Fruit fly (Drosophila melanogaster) whole organism, embryonic: ENCODE results near the gene CG34462.

ENCODE experiments used
- Adf1 ChIP-seq: fragments of 200-800 bp; sonication (Bioruptor generic); IDR thresholded peaks from 2 replicates; pipeline ENCODE4 v1.3.6; 2022; ENCODE audit warnings: missing biosample characterization, missing genetic modification characterization
- CG10462 ChIP-seq: fragments of 200-800 bp; sonication (Bioruptor generic); optimal IDR thresholded peaks from 2 replicates; lab custom pipeline; 2016; ENCODE audit warnings: missing biosample characterization, missing genetic modification characterization
- CG11247 ChIP-seq: fragments of 200-800 bp; sonication (Bioruptor generic); IDR thresholded peaks from 2 replicates; pipeline ENCODE4 v1.3.6; 2022; ENCODE audit warnings: missing biosample characterization, missing genetic modification characterization
- CG12104 ChIP-seq: fragments of 200-800 bp; sonication (Bioruptor generic); optimal IDR thresholded peaks from 3 replicates; lab custom pipeline; 2016; ENCODE audit warnings: missing biosample characterization, missing genetic modification characterization
- CG1647 ChIP-seq: fragments of 200-800 bp; sonication (Bioruptor generic); optimal IDR thresholded peaks from 3 replicates; lab custom pipeline; 2016; ENCODE audit warnings: missing biosample characterization, missing genetic modification characterization
- CG16779 ChIP-seq: fragments of 200-800 bp; sonication (Bioruptor generic); IDR thresholded peaks from 2 replicates; pipeline ENCODE4 v1.3.6; 2022; ENCODE audit warnings: missing biosample characterization, missing genetic modification characterization
- CG16863 ChIP-seq: fragments of 200-800 bp; sonication (Bioruptor generic); optimal IDR thresholded peaks from 3 replicates; lab custom pipeline; 2016; ENCODE audit warnings: missing biosample characterization, missing genetic modification characterization
- CG17328 ChIP-seq: fragments of 200-800 bp; sonication (Bioruptor generic); IDR thresholded peaks from 2 replicates; pipeline ENCODE4 v1.3.6; 2022; ENCODE audit warnings: missing biosample characterization, missing genetic modification characterization
- CG1792 ChIP-seq: fragments of 200-800 bp; sonication (Bioruptor generic); optimal IDR thresholded peaks from 2 replicates; lab custom pipeline; 2016; ENCODE audit warnings: missing biosample characterization, missing genetic modification characterization
- CG18262 ChIP-seq: fragments of 200-800 bp; optimal IDR thresholded peaks from 3 replicates; lab custom pipeline; 2019; ENCODE audit warnings: missing biosample characterization, mild to moderate bottlenecking, missing genetic modification characterization, moderate library complexity
- CG2202 ChIP-seq: fragments of 200-800 bp; sonication (Bioruptor generic); optimal IDR thresholded peaks from 2 replicates; lab custom pipeline; 2018; ENCODE audit warnings: missing biosample characterization, mild to moderate bottlenecking, missing genetic modification characterization
- CG30431 ChIP-seq: fragments of 200-800 bp; sonication (Bioruptor generic); optimal IDR thresholded peaks from 2 replicates; lab custom pipeline; 2017; ENCODE audit warnings: missing biosample characterization, missing genetic modification characterization
- CG34376 ChIP-seq: fragments of 200-800 bp; sonication (Bioruptor generic); optimal IDR thresholded peaks from 2 replicates; lab custom pipeline; 2018; ENCODE audit warnings: missing biosample characterization, mild to moderate bottlenecking, missing genetic modification characterization
- CG6254 ChIP-seq: fragments of 200-800 bp; sonication (Bioruptor generic); optimal IDR thresholded peaks from 3 replicates; lab custom pipeline; 2017; ENCODE audit warnings: mild to moderate bottlenecking, missing biosample characterization, missing genetic modification reagents, missing genetic modification characterization
- CG6791 ChIP-seq: fragments of 200-800 bp; sonication (Bioruptor generic); IDR thresholded peaks from 3 replicates; pipeline ENCODE4 v1.3.6; 2022; ENCODE audit warnings: missing biosample characterization, missing genetic modification characterization; ENCODE audit not compliant: partially characterized antibody
- CG6813 ChIP-seq: fragments of 200-800 bp; sonication (Bioruptor generic); optimal IDR thresholded peaks from 2 replicates; lab custom pipeline; 2017; ENCODE audit warnings: missing biosample characterization, missing genetic modification characterization, mild to moderate bottlenecking, moderate library complexity, missing genetic modification reagents
- CG7271 ChIP-seq: fragments of 200-800 bp; sonication (Bioruptor generic); optimal IDR thresholded peaks from 2 replicates; lab custom pipeline; 2018; ENCODE audit warnings: missing biosample characterization, mild to moderate bottlenecking, missing genetic modification characterization, moderate library complexity
- Doc2 ChIP-seq: fragments of 200-800 bp; sonication (Bioruptor generic); IDR thresholded peaks from 2 replicates; pipeline ENCODE4 v1.3.6; 2022; ENCODE audit warnings: missing biosample characterization, missing genetic modification characterization
- Fer1 ChIP-seq: fragments of 200-800 bp; sonication (Bioruptor generic); optimal IDR thresholded peaks from 2 replicates; lab custom pipeline; 2017; ENCODE audit warnings: missing biosample characterization, mild to moderate bottlenecking, missing genetic modification characterization
- Gug ChIP-seq: fragments of 200-800 bp; sonication (Bioruptor generic); IDR thresholded peaks from 4 replicates; pipeline ENCODE4 v1.3.6; 2022; ENCODE audit warnings: missing biosample characterization, missing genetic modification characterization
- H2.0 ChIP-seq: fragments of 200-800 bp; sonication (Bioruptor generic); IDR thresholded peaks from 2 replicates; pipeline ENCODE4 v1.3.6; 2022; ENCODE audit warnings: missing biosample characterization, missing genetic modification characterization
- Hand ChIP-seq: fragments of 200-800 bp; sonication (Bioruptor generic); optimal IDR thresholded peaks from 2 replicates; lab custom pipeline; 2017; ENCODE audit warnings: mild to moderate bottlenecking, missing biosample characterization, missing genetic modification reagents, missing genetic modification characterization
- Hr51 ChIP-seq, 2 experiments: fragments of 200-800 bp; sonication (Bioruptor generic); optimal IDR thresholded peaks; 2 replicates in 1 of 2; 3 replicates in 1 of 2; lab custom pipeline; 2016 to 2018; ENCODE audit warnings: missing biosample characterization in 2 of 2, missing genetic modification characterization in 2 of 2, mild to moderate bottlenecking in 1 of 2, moderate library complexity in 1 of 2
- Kr ChIP-seq: fragments of 200-800 bp; sonication (Bioruptor generic); optimal IDR thresholded peaks from 2 replicates; lab custom pipeline; 2017; ENCODE audit warnings: missing biosample characterization, mild to moderate bottlenecking, missing genetic modification characterization
- Nf-YB ChIP-seq: fragments of 200-800 bp; sonication (Bioruptor generic); optimal IDR thresholded peaks from 3 replicates; lab custom pipeline; 2019; ENCODE audit warnings: missing biosample characterization, mild to moderate bottlenecking, missing genetic modification characterization, moderate library complexity
- Nf-YC ChIP-seq: fragments of 200-800 bp; optimal IDR thresholded peaks from 3 replicates; lab custom pipeline; 2019; ENCODE audit warnings: missing biosample characterization, mild to moderate bottlenecking, missing genetic modification characterization, moderate library complexity
- Ssrp ChIP-seq: fragments of 200-800 bp; sonication (Bioruptor generic); optimal IDR thresholded peaks from 2 replicates; lab custom pipeline; 2018; ENCODE audit warnings: missing biosample characterization, mild to moderate bottlenecking, missing genetic modification characterization, moderate library complexity
- Stat92E ChIP-seq, 3 experiments: fragments of >200 bp in 2 of 3; fragments of 200-800 bp in 1 of 3; sonication (Bioruptor generic) in 1 of 3; optimal IDR thresholded peaks; 2 replicates each; lab custom pipeline; 2017 to 2019; ENCODE audit warnings: missing biosample characterization in 3 of 3, missing genetic modification characterization in 3 of 3, mild to moderate bottlenecking in 1 of 3, moderate library complexity in 1 of 3
- abd-A ChIP-seq: fragments of 200-800 bp; sonication (Bioruptor generic); optimal IDR thresholded peaks from 3 replicates; lab custom pipeline; 2019; ENCODE audit warnings: missing biosample characterization, mild to moderate bottlenecking, missing genetic modification characterization, moderate library complexity
- bigmax ChIP-seq: fragments of 200-800 bp; sonication (Bioruptor generic); optimal IDR thresholded peaks from 2 replicates; lab custom pipeline; 2018; ENCODE audit warnings: missing biosample characterization, mild to moderate bottlenecking, missing genetic modification characterization
- cato ChIP-seq: fragments of 200-800 bp; sonication (Bioruptor generic); optimal IDR thresholded peaks from 2 replicates; lab custom pipeline; 2016; ENCODE audit warnings: missing biosample characterization, missing genetic modification characterization, borderline replicate concordance
- chif ChIP-seq, 2 experiments: fragments of 200-800 bp; sonication (Bioruptor generic); optimal IDR thresholded peaks; 3 replicates each; lab custom pipeline; 2016; ENCODE audit warnings: missing biosample characterization in 2 of 2, missing genetic modification characterization in 2 of 2
- dm ChIP-seq: fragments of 200-800 bp; sonication (Bioruptor generic); optimal IDR thresholded peaks from 3 replicates; lab custom pipeline; 2016; ENCODE audit warnings: missing biosample characterization, missing genetic modification characterization
- dmrt99B ChIP-seq: fragments of 200-800 bp; sonication (Bioruptor generic); optimal IDR thresholded peaks from 2 replicates; lab custom pipeline; 2018; ENCODE audit warnings: missing biosample characterization, mild to moderate bottlenecking, missing genetic modification characterization, moderate library complexity
- ewg ChIP-seq: fragments of 200-800 bp; sonication (Bioruptor generic); optimal IDR thresholded peaks from 3 replicates; lab custom pipeline; 2017; ENCODE audit warnings: mild to moderate bottlenecking, missing biosample characterization, missing genetic modification reagents, missing genetic modification characterization
- gcm2 ChIP-seq: fragments of 200-800 bp; sonication (Bioruptor generic); optimal IDR thresholded peaks from 2 replicates; lab custom pipeline; 2016; ENCODE audit warnings: missing biosample characterization, missing genetic modification characterization
- grau ChIP-seq: fragments of 200-800 bp; optimal IDR thresholded peaks from 3 replicates; lab custom pipeline; 2019; ENCODE audit warnings: missing biosample characterization, mild to moderate bottlenecking, missing genetic modification characterization, moderate library complexity
- org-1 ChIP-seq: fragments of 200-800 bp; sonication (Bioruptor generic); optimal IDR thresholded peaks from 2 replicates; lab custom pipeline; 2017; ENCODE audit warnings: missing biosample characterization, missing genetic modification characterization
- pfk ChIP-seq: fragments of 200-800 bp; sonication (Bioruptor generic); optimal IDR thresholded peaks from 2 replicates; lab custom pipeline; 2018; ENCODE audit warnings: missing biosample characterization, mild to moderate bottlenecking, missing genetic modification characterization, moderate library complexity
- phol ChIP-seq: fragments of 200-800 bp; sonication (Bioruptor generic); optimal IDR thresholded peaks from 3 replicates; lab custom pipeline; 2018; ENCODE audit warnings: missing biosample characterization, mild to moderate bottlenecking, missing genetic modification characterization, moderate library complexity
- pita ChIP-seq: fragments of 200-800 bp; sonication (Bioruptor generic); optimal IDR thresholded peaks from 2 replicates; lab custom pipeline; 2017; ENCODE audit warnings: missing biosample characterization, mild to moderate bottlenecking, missing genetic modification characterization
- repo ChIP-seq: fragments of 200-800 bp; sonication (Bioruptor generic); optimal IDR thresholded peaks from 2 replicates; lab custom pipeline; 2016; ENCODE audit warnings: missing biosample characterization, missing genetic modification characterization
- ro ChIP-seq: fragments of 200-800 bp; sonication (Bioruptor generic); IDR thresholded peaks from 2 replicates; pipeline ENCODE4 v1.3.6; 2022; ENCODE audit warnings: missing biosample characterization, missing genetic modification characterization
- row ChIP-seq: fragments of 200-800 bp; sonication (Bioruptor generic); IDR thresholded peaks from 3 replicates; pipeline ENCODE4 v1.3.6; 2022; ENCODE audit warnings: missing biosample characterization, missing genetic modification characterization
- salm ChIP-seq: fragments of 200-800 bp; sonication (Bioruptor generic); optimal IDR thresholded peaks from 2 replicates; lab custom pipeline; 2018; ENCODE audit warnings: missing biosample characterization, mild to moderate bottlenecking, missing genetic modification characterization
- sisA ChIP-seq: fragments of 200-800 bp; sonication (Bioruptor generic); IDR thresholded peaks from 2 replicates; pipeline ENCODE4 v1.3.6; 2022; ENCODE audit warnings: missing biosample characterization, missing genetic modification characterization
- sna ChIP-seq: fragments of 200-800 bp; sonication (Bioruptor generic); IDR thresholded peaks from 2 replicates; pipeline ENCODE4 v1.3.6; 2022; ENCODE audit warnings: missing biosample characterization, missing genetic modification characterization; ENCODE audit not compliant: partially characterized antibody
- unpg ChIP-seq: fragments of 200-800 bp; sonication (Bioruptor generic); optimal IDR thresholded peaks from 3 replicates; lab custom pipeline; 2018; ENCODE audit warnings: missing biosample characterization, mild to moderate bottlenecking, missing genetic modification characterization, moderate library complexity
- usp ChIP-seq: fragments of >200 bp; optimal IDR thresholded peaks from 2 replicates; lab custom pipeline; 2017; ENCODE audit warnings: missing biosample characterization, missing genetic modification characterization
- wdn ChIP-seq: fragments of 200-800 bp; sonication (Bioruptor generic); IDR thresholded peaks from 2 replicates; pipeline ENCODE4 v1.3.6; 2022; ENCODE audit warnings: missing biosample characterization, missing genetic modification characterization

Gene CG34462

dm6 chr3L:8308891-8309352, 19.5 kb upstream of the CG34462 start, which contains the start of gene BI-1 (continued):
- TF ChIP-seq Hr51 (GFP tag; optimal IDR thresholded peaks at IDR 0.05; lab: Kevin White, UChicago) (peak in 1 of 2 experiments; percentile 5), org-1 (peak; percentile 41), Hand (GFP tag; lab: Kevin White, UChicago) (no peak), Stat92E (GFP tag; optimal IDR thresholded peaks at IDR 0.05; lab: Kevin White, UChicago) (peak in 1 of 3 experiments; percentile 43), abd-A (tag; lab: Kevin White, UChicago) (no peak), CG1792 (GFP tag; lab: Kevin White, UChicago) (no peak), Gug (GFP tag; lab: Robert Waterston, UW) (no peak), salm (tag; lab: Kevin White, UChicago) (peak; percentile 0), CG34376 (peak; percentile 82), Adf1 (GFP tag; lab: Robert Waterston, UW) (0 out of 2 replicates have a peak, but pooled peaks have one; percentile 18), CG16863 (GFP tag; lab: Kevin White, UChicago) (no peak), wdn (GFP tag; lab: Robert Waterston, UW) (no peak), usp (no peak), bigmax (GFP tag; lab: Kevin White, UChicago) (no peak), repo (GFP tag; lab: Kevin White, UChicago) (no peak), dm (GFP tag; lab: Kevin White, UChicago) (no peak), unpg (GFP tag; lab: Kevin White, UChicago) (peak; percentile 56), CG1647 (peak; percentile 41), Doc2 (GFP tag; lab: Robert Waterston, UW) (no peak), row (GFP tag; lab: Robert Waterston, UW) (peak; percentile 94), CG10462 (GFP tag; lab: Kevin White, UChicago) (no peak), pita (GFP tag; lab: Kevin White, UChicago) (no peak), sisA (no peak), ro (GFP tag; lab: Robert Waterston, UW) (no peak), CG18262 (tag; lab: Kevin White, UChicago) (peak; percentile 64), ewg (GFP tag; lab: Kevin White, UChicago) (peak; percentile 65), CG6791 (GFP tag; lab: Robert Waterston, UW) (no peak), Ssrp (tag; lab: Kevin White, UChicago) (peak; percentile 39), CG17328 (GFP tag; lab: Robert Waterston, UW) (peak; percentile 29; the same call in 1 of the 2 replicates), chif (GFP tag; optimal IDR thresholded peaks at IDR 0.05; lab: Kevin White, UChicago) (peak in 1 of 2 experiments; percentile 0), CG6813 (GFP tag; lab: Kevin White, UChicago) (no peak), CG11247 (GFP tag; lab: Robert Waterston, UW) (no peak), CG30431 (GFP tag; lab: Kevin White, UChicago) (no peak), pfk (GFP tag; lab: Kevin White, UChicago) (no peak), CG6254 (GFP tag; lab: Kevin White, UChicago) (peak; percentile 3), dmrt99B (no peak), phol (tag; lab: Kevin White, UChicago) (peak; percentile 81), sna (no peak), Nf-YB (peak; percentile 41), CG7271 (tag; lab: Kevin White, UChicago) (no peak), Nf-YC (tag; lab: Kevin White, UChicago) (peak; percentile 74), CG16779 (no peak), Fer1 (GFP tag; lab: Kevin White, UChicago) (peak; percentile 78), Kr (GFP tag; lab: Kevin White, UChicago) (no peak), CG2202 (tag; lab: Kevin White, UChicago) (no peak), grau (tag; lab: Kevin White, UChicago) (peak; percentile 79), gcm2 (GFP tag; lab: Kevin White, UChicago) (no peak), CG12104 (GFP tag; lab: Kevin White, UChicago) (peak; percentile 75), cato (peak; percentile 19), H2.0 (no peak)
